Fruit fly (Drosophila melanogaster) whole organism, adult: ENCODE measurements around the gene lectin-24A.

ENCODE experiments used
- CG12768 ChIP-seq: fragments of 200-800 bp; sonication (Bioruptor generic); optimal IDR thresholded peaks from 2 replicates; lab custom pipeline; 2017; ENCODE audit warnings: missing biosample characterization, missing genetic modification characterization, mild to moderate bottlenecking, moderate library complexity, missing genetic modification reagents
- CG5204 ChIP-seq: fragments of 200-800 bp; sonication (Bioruptor generic); optimal IDR thresholded peaks from 2 replicates; lab custom pipeline; 2016; ENCODE audit warnings: missing biosample characterization, missing genetic modification characterization
- CG7101 ChIP-seq: fragments of 200-800 bp; sonication (Bioruptor generic); optimal IDR thresholded peaks from 2 replicates; lab custom pipeline; 2018; ENCODE audit warnings: missing biosample characterization, mild to moderate bottlenecking, missing genetic modification characterization, moderate library complexity
- Clk ChIP-seq: fragments of 200-800 bp; sonication (Bioruptor generic); optimal IDR thresholded peaks from 2 replicates; lab custom pipeline; 2017; ENCODE audit warnings: missing biosample characterization, missing genetic modification characterization
- Mnt ChIP-seq: fragments of 200-800 bp; sonication (Bioruptor generic); optimal IDR thresholded peaks from 2 replicates; lab custom pipeline; 2016; ENCODE audit warnings: missing biosample characterization, mild to moderate bottlenecking, missing genetic modification characterization
- cic ChIP-seq: fragments of 200-800 bp; sonication (Bioruptor generic); optimal IDR thresholded peaks from 2 replicates; lab custom pipeline; 2017; ENCODE audit warnings: missing biosample characterization, mild to moderate bottlenecking, missing genetic modification characterization, moderate library complexity
- kay ChIP-seq: fragments of 200-800 bp; sonication (Bioruptor generic); peaks from one replicate; lab custom pipeline; 2016; ENCODE audit warnings: missing biosample characterization, missing genetic modification characterization, borderline replicate concordance
- ovo ChIP-seq: fragments of 200-800 bp; sonication (Bioruptor generic); optimal IDR thresholded peaks from 2 replicates; lab custom pipeline; 2016; ENCODE audit warnings: missing biosample characterization, missing genetic modification characterization
- pad ChIP-seq: fragments of 200-800 bp; sonication (Bioruptor generic); optimal IDR thresholded peaks from 3 replicates; lab custom pipeline; 2017; ENCODE audit warnings: missing biosample characterization, missing genetic modification characterization, mild to moderate bottlenecking, moderate library complexity, missing genetic modification reagents
- tj ChIP-seq: fragments of 200-800 bp; sonication (Bioruptor generic); optimal IDR thresholded peaks from 3 replicates; lab custom pipeline; 2017; ENCODE audit warnings: missing biosample characterization, mild to moderate bottlenecking, missing genetic modification characterization, moderate library complexity

DNA sequence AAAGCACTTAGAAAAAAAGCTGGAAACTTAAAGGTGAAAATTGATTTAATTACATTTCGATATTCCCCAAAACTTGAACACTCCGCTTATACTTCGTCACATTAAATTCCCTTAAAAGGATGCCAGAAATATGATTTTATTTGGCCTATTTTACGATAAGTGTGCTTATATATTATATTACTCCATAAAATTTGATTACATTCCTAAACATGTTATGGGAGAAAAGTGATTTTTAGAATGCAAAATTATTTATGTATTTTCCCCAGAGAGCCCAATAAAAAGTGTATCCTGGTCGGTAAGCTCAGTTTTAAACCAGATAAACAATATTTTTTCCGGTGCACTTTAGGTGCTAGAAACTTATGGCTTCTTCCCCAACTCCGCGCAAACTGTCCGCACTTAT is 20.1 kb upstream of the lectin-24A start:
- TF ChIP-seq Mnt (no peak), kay (GFP tag; lab: Kevin White, UChicago) (no peak), tj (no peak), CG7101 (no peak), cic (GFP tag; lab: Kevin White, UChicago) (no peak), CG12768 (GFP tag; lab: Kevin White, UChicago) (no peak), Clk (GFP tag; lab: Kevin White, UChicago) (no peak), pad (GFP tag; lab: Kevin White, UChicago) (no peak), ovo (GFP tag; lab: Kevin White, UChicago) (no peak), CG5204 (no peak)
